Worm (Caenorhabditis elegans) whole organism, L1 larva: ENCODE results near the gene cbp-1.

ENCODE experiments used
- C16A3.4 ChIP-seq: fragments of 150-350 bp; optimal IDR thresholded peaks from 2 replicates; lab custom pipeline; 2014; ENCODE audit warnings: missing biosample characterization, missing genetic modification characterization
- aha-1 ChIP-seq: fragments of 150-350 bp; optimal IDR thresholded peaks from 2 replicates; lab custom pipeline; 2014; ENCODE audit warnings: missing biosample characterization, missing genetic modification characterization
- ceh-88 ChIP-seq: fragments of 200-800 bp; sonication (Bioruptor generic); IDR thresholded peaks from 2 replicates; pipeline ENCODE4 v1.3.6; 2022; ENCODE audit warnings: missing genetic modification characterization, missing compliant biosample characterization
- egl-27 ChIP-seq, 2 experiments: fragments of 150-350 bp in 1 of 2; sonication (generic microtip); optimal IDR thresholded peaks; 3 replicates each; lab custom pipeline; 2017 to 2018; ENCODE audit warnings: missing biosample characterization in 2 of 2, missing genetic modification characterization in 2 of 2, missing genetic modification reagents in 2 of 2
- elt-3 ChIP-seq, 6 experiments: fragments of 150-350 bp in 1 of 6; sonication (generic microtip); optimal IDR thresholded peaks; 2 replicates each; lab custom pipeline; 2017 to 2018; ENCODE audit warnings: missing biosample characterization in 6 of 6, missing genetic modification characterization in 6 of 6, inconsistent platforms in 1 of 6
- ets-5 ChIP-seq: fragments of 200-800 bp; sonication (Bioruptor generic); IDR thresholded peaks from 2 replicates; pipeline ENCODE4 v1.3.6; 2022; ENCODE audit warnings: missing genetic modification characterization, missing compliant biosample characterization
- grh-1 ChIP-seq: fragments of 200-800 bp; sonication (Bioruptor generic); IDR thresholded peaks from 2 replicates; pipeline ENCODE4 v1.3.6; 2022; ENCODE audit warnings: missing genetic modification reagents, missing genetic modification characterization, missing compliant biosample characterization
- jun-1 ChIP-seq: fragments of 150-350 bp; optimal IDR thresholded peaks from 2 replicates; lab custom pipeline; 2014; ENCODE audit warnings: missing biosample characterization, missing genetic modification reagents, missing genetic modification characterization
- lin-39 ChIP-seq: fragments of 150-350 bp; optimal IDR thresholded peaks from 2 replicates; lab custom pipeline; 2014; ENCODE audit warnings: missing biosample characterization, missing genetic modification reagents, missing genetic modification characterization
- lsy-2 ChIP-seq, 2 experiments: fragments of 150-350 bp; optimal IDR thresholded peaks; 2 replicates each; lab custom pipeline; 2014; ENCODE audit warnings: missing biosample characterization in 2 of 2, missing genetic modification characterization in 2 of 2
- mep-1 ChIP-seq: fragments of 150-350 bp; optimal IDR thresholded peaks from 2 replicates; lab custom pipeline; 2014; ENCODE audit warnings: missing biosample characterization, missing genetic modification characterization
- nhr-11 ChIP-seq: fragments of 150-350 bp; optimal IDR thresholded peaks from 2 replicates; lab custom pipeline; 2014; ENCODE audit warnings: missing biosample characterization, missing genetic modification characterization
- nhr-12 ChIP-seq: sonication (generic microtip); optimal IDR thresholded peaks from 2 replicates; lab custom pipeline; 2017; ENCODE audit warnings: missing biosample characterization, missing genetic modification characterization
- nhr-20 ChIP-seq: sonication (generic microtip); optimal IDR thresholded peaks from 2 replicates; lab custom pipeline; 2016; ENCODE audit warnings: mild to moderate bottlenecking, missing genetic modification characterization, missing compliant biosample characterization
- nhr-77 ChIP-seq: fragments of 150-350 bp; optimal IDR thresholded peaks from 2 replicates; lab custom pipeline; 2014; ENCODE audit warnings: missing biosample characterization, missing genetic modification characterization
- nhr-85 ChIP-seq: sonication (generic microtip); peaks from one replicate; lab custom pipeline; 2016; ENCODE audit warnings: missing genetic modification characterization, inconsistent platforms, missing compliant biosample characterization
- skn-1 ChIP-seq: fragments of 150-350 bp; optimal IDR thresholded peaks from 2 replicates; lab custom pipeline; 2014; ENCODE audit warnings: missing biosample characterization, missing genetic modification characterization
- snpc-4 ChIP-seq: fragments of 150-350 bp; optimal IDR thresholded peaks from 2 replicates; lab custom pipeline; 2014; ENCODE audit warnings: missing biosample characterization, missing genetic modification characterization
- sox-4 ChIP-seq: sonication (generic microtip); optimal IDR thresholded peaks from 2 replicates; lab custom pipeline; 2016; ENCODE audit warnings: missing genetic modification characterization, missing compliant biosample characterization
- tbx-2 ChIP-seq: sonication (generic microtip); optimal IDR thresholded peaks from 2 replicates; lab custom pipeline; 2016; ENCODE audit warnings: missing genetic modification characterization, missing compliant biosample characterization
- xbp-1 ChIP-seq: sonication (generic microtip); optimal IDR thresholded peaks from 2 replicates; lab custom pipeline; 2016; ENCODE audit warnings: missing genetic modification characterization, missing compliant biosample characterization
- zag-1 ChIP-seq: fragments of 150-350 bp; optimal IDR thresholded peaks from 2 replicates; lab custom pipeline; 2014; ENCODE audit warnings: missing biosample characterization, missing genetic modification characterization
- zip-4 ChIP-seq: fragments of 200-800 bp; sonication (Bioruptor generic); optimal IDR thresholded peaks from 2 replicates; lab custom pipeline; 2018; ENCODE audit warnings: mild to moderate bottlenecking, missing genetic modification characterization, moderate library complexity, missing compliant biosample characterization
- ztf-11 ChIP-seq, 2 experiments: sonication (generic microtip); optimal IDR thresholded peaks; 2 replicates each; lab custom pipeline; 2016 to 2017; ENCODE audit warnings: missing genetic modification characterization in 2 of 2, missing biosample characterization in 1 of 2, missing compliant biosample characterization in 1 of 2

Gene cbp-1

ce11 chrIII:9818763-9819162 is 52.5 kb downstream of the cbp-1 start, which contains the start of gene panl-3 (continued):
- TF ChIP-seq xbp-1 (peak; percentile 69), aha-1 (tag; lab: Kevin White, UChicago) (no peak), egl-27 (tag; optimal IDR thresholded peaks at IDR 0.05; lab: Kevin White, UChicago) (no peak), elt-3 (tag; optimal IDR thresholded peaks at IDR 0.05; lab: Kevin White, UChicago) (peak in 2 of 6 experiments; percentile 30 to 48), ztf-11 (tag; optimal IDR thresholded peaks at IDR 0.05; lab: Kevin White, UChicago) (no peak), nhr-20 (tag; lab: Kevin White, UChicago) (peak; percentile 80), mep-1 (peak; percentile 93), tbx-2 (tag; lab: Kevin White, UChicago) (peak; percentile 86), sox-4 (tag; lab: Kevin White, UChicago) (no peak)

- no peak for TF ChIP-seq ceh-88 (GFP tag; lab: Robert Waterston, UW)
- TF ChIP-seq lin-39 = no peak
- TF ChIP-seq jun-1 (tag; lab: Kevin White, UChicago) = no peak
- TF ChIP-seq sox-4 (tag; lab: Kevin White, UChicago) = no peak
- TF ChIP-seq tbx-2 (tag; lab: Kevin White, UChicago) = no peak
- no peak for TF ChIP-seq ets-5 (GFP tag; lab: Robert Waterston, UW)
- no peak for TF ChIP-seq grh-1 (GFP tag; lab: Robert Waterston, UW)
- TF ChIP-seq xbp-1 = no peak
- no peak for TF ChIP-seq skn-1 (tag; lab: Kevin White, UChicago)
- TF ChIP-seq nhr-77 = no peak
- no peak for TF ChIP-seq C16A3.4 (tag; lab: Kevin White, UChicago)
- no peak for TF ChIP-seq egl-27 (tag; optimal IDR thresholded peaks at IDR 0.05; lab: Kevin White, UChicago)
- TF ChIP-seq nhr-12 = no peak
- TF ChIP-seq lsy-2 (tag; optimal IDR thresholded peaks at IDR 0.05; lab: Kevin White, UChicago) = no peak
- TF ChIP-seq zip-4 = no peak
- no peak for TF ChIP-seq zag-1 (tag; lab: Kevin White, UChicago)
- TF ChIP-seq snpc-4 (tag; lab: Kevin White, UChicago) = no peak
These were observed 56.6 kb downstream of the cbp-1 start, which contains the start of gene arl-5 for ce11 chrIII:9822942-9823341. arl-5 (plus strand) TSS chrIII:9823242.

- peak; percentile 51 for TF ChIP-seq nhr-85 (tag; lab: Kevin White, UChicago)
- TF ChIP-seq nhr-11 (tag; lab: Kevin White, UChicago) = no peak
These were observed 57.4 kb downstream of the cbp-1 start for ce11 chrIII:9823748-9824147.
